Worm (Caenorhabditis elegans): Measurements from ENCODE around the gene Y116F11B.8.

The Y116F11B.8 gene

DNA sequence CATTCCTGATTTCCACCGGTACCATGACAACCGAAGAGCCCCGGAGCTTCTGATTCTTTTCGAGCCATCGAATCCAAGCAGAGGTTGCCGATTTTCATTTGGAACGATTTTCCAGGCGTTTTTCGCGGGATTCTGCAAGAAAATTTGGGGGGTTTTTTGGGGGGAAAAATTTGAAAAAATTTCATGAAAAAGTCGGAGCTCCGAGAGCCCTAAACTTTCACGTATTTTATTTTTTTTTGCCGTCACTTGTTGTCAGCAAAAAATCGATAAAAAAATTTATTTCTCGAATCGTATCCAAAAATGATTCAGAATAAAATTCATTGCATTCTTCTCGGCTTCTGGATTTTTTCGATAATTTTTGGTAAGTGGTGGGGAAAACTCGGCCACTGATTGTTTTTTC lies 25.5 kb downstream of the Y116F11B.8 start, which contains the start of gene Y116F11B.13:
Y116F11B.13 (plus strand) TSS at position 301 of the 400 bp plus-strand sequence.
- TF ChIP-seq pros-1 (tag; optimal IDR thresholded peaks at IDR 0.05) = no peak
- no peak for TF ChIP-seq nfya-1 (tag; optimal IDR thresholded peaks at IDR 0.05)
- TF ChIP-seq ceh-31 (tag; optimal IDR thresholded peaks at IDR 0.05) = no peak
- TF ChIP-seq nhr-232 (tag; optimal IDR thresholded peaks at IDR 0.05) = no peak
- TF ChIP-seq hlh-15 (tag; optimal IDR thresholded peaks at IDR 0.05) = no peak
- no peak for TF ChIP-seq sox-2 (GFP tag; IDR thresholded peaks at IDR 0.05)
- no peak for TF ChIP-seq unc-3 (GFP tag; conservative IDR thresholded peaks at IDR 0.05)
- no peak for TF ChIP-seq unc-3 (tag; optimal IDR thresholded peaks at IDR 0.05)
- no peak for TF ChIP-seq elt-2 (tag; optimal IDR thresholded peaks at IDR 0.05)
- TF ChIP-seq ref-2 (tag; optimal IDR thresholded peaks at IDR 0.05) = no peak
- no peak for TF ChIP-seq K02D7.2 (tag; optimal IDR thresholded peaks at IDR 0.05)
- no peak for TF ChIP-seq ceh-19 (GFP tag; optimal IDR thresholded peaks at IDR 0.05)
- TF ChIP-seq K09A11.1 (tag; optimal IDR thresholded peaks at IDR 0.05; ENCODE audit: insufficient read depth) = no peak
- TF ChIP-seq ceh-34 (tag; optimal IDR thresholded peaks at IDR 0.05) = no peak
- TF ChIP-seq fkh-6 (tag; optimal IDR thresholded peaks at IDR 0.05) = no peak
- no peak for TF ChIP-seq madf-2 (tag; optimal IDR thresholded peaks at IDR 0.05)
- no peak for TF ChIP-seq ceh-48 (tag; optimal IDR thresholded peaks at IDR 0.05)
- no peak for TF ChIP-seq C08G9.2 (tag; optimal IDR thresholded peaks at IDR 0.05)
- no peak for TF ChIP-seq unc-55 (GFP tag; optimal IDR thresholded peaks at IDR 0.05)
- no peak for TF ChIP-seq pha-4 (tag; optimal IDR thresholded peaks at IDR 0.05)
- no peak for TF ChIP-seq zip-5 (tag; optimal IDR thresholded peaks at IDR 0.05)

DNA sequence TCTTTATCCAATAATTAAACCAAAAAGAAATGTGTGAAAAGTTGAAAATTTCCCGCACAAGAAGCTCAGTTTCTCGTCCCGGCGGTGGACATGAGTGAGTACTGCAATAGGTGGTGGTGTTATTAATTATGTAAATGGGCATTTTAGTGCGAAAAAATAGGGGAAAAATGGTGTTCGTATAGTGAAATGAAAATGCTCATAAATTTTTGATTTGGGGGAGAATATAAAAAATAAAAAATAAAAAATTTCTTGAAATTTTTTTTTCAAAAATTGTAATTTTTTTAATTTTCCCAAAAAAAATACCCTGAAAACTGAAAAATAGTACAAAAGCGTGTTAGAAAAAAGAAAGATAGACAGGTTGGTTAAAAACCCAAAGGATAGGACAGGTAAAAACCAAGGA lies 37.8 kb downstream of the Y116F11B.8 start, which contains the start of gene gly-4:
gly-4 (minus strand) TSS at position 101 of the 400 bp plus-strand sequence.
- no peak for TF ChIP-seq eyg-1 (tag; optimal IDR thresholded peaks at IDR 0.05)
- no peak for TF ChIP-seq ceh-24 (tag; optimal IDR thresholded peaks at IDR 0.05)
- no peak for TF ChIP-seq lin-11 (tag; optimal IDR thresholded peaks at IDR 0.05)
- no peak for TF ChIP-seq ceh-48 (tag; optimal IDR thresholded peaks at IDR 0.05)

DNA sequence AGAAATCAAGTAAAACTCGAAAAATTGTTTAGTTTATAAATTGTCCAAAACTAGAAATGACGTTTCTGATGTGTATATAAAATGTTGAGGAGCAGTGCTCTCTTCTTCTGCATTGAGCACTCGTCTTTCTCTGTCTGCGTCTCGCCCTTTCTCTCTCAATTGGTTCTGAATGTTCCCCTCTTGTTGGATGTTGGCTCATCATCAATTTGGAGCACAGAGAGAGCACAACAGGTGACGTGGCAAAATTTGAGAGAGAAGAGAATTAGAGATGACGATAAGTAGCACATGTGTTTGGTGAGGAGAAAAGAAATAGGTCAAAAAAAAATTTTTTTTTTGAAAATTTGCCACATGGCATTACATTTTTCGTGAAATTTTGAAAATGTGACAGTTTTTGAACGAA lies 40.1 kb downstream of the Y116F11B.8 start:
- TF ChIP-seq ceh-18 (tag; optimal IDR thresholded peaks at IDR 0.05) (peak; percentile 56), hlh-8 (tag; optimal IDR thresholded peaks at IDR 0.05) (peak; percentile 79), syd-9 (tag; optimal IDR thresholded peaks at IDR 0.05) (no peak), ceh-31 (tag; optimal IDR thresholded peaks at IDR 0.05) (peak; percentile 49), ceh-34 (tag; optimal IDR thresholded peaks at IDR 0.05) (no peak), T23F11.4 (GFP tag; optimal IDR thresholded peaks at IDR 0.05) (no peak), lin-11 (tag; optimal IDR thresholded peaks at IDR 0.05) (no peak), pros-1 (tag; optimal IDR thresholded peaks at IDR 0.05) (no peak), nhr-11 (tag; optimal IDR thresholded peaks at IDR 0.05) (no peak), fax-1 (tag; optimal IDR thresholded peaks at IDR 0.05) (no peak), ceh-24 (tag; optimal IDR thresholded peaks at IDR 0.05) (no peak), ceh-2 (tag; optimal IDR thresholded peaks at IDR 0.05) (no peak), nfya-1 (tag; optimal IDR thresholded peaks at IDR 0.05) (peak; percentile 75), hlh-30 (tag; optimal IDR thresholded peaks at IDR 0.05; ENCODE audit: insufficient read depth) (peak; percentile 17), ceh-19 (GFP tag; optimal IDR thresholded peaks at IDR 0.05) (no peak), zip-5 (tag; optimal IDR thresholded peaks at IDR 0.05) (no peak), fkh-6 (tag; optimal IDR thresholded peaks at IDR 0.05) (no peak), unc-55 (GFP tag; optimal IDR thresholded peaks at IDR 0.05) (peak; percentile 81), rnt-1 (tag; optimal IDR thresholded peaks at IDR 0.05) (peak; percentile 36), dve-1 (tag; optimal IDR thresholded peaks at IDR 0.05) (no peak), hlh-6 (tag; optimal IDR thresholded peaks at IDR 0.05) (no peak), unc-42 (tag; optimal IDR thresholded peaks at IDR 0.05) (peak; percentile 30), ets-4 (tag; optimal IDR thresholded peaks at IDR 0.05) (no peak), ref-2 (tag; optimal IDR thresholded peaks at IDR 0.05) (no peak), sox-4 (tag; optimal IDR thresholded peaks at IDR 0.05) (no peak), tbx-2 (tag; optimal IDR thresholded peaks at IDR 0.05) (peak; percentile 29)

All from whole organism, late embryonic.